Fruit fly (Drosophila melanogaster) whole organism, embryonic: ENCODE results near the gene gcm.

Experiments used
- B-H1 ChIP-seq: fragments of 200-800 bp; sonication (Bioruptor generic); IDR thresholded peaks from 3 replicates; pipeline ENCODE4 v1.3.6; 2022; ENCODE audit warnings: missing biosample characterization, missing genetic modification characterization
- BtbVII ChIP-seq: fragments of 200-800 bp; sonication (Bioruptor generic); optimal IDR thresholded peaks from 3 replicates; lab custom pipeline; 2017; ENCODE audit warnings: missing biosample characterization, mild to moderate bottlenecking, missing genetic modification characterization
- CG11398 ChIP-seq: fragments of 200-800 bp; sonication (Bioruptor generic); optimal IDR thresholded peaks from 2 replicates; lab custom pipeline; 2016; ENCODE audit warnings: missing biosample characterization, missing genetic modification characterization
- CG11695 ChIP-seq: fragments of 200-800 bp; sonication (Bioruptor generic); IDR thresholded peaks from 3 replicates; pipeline ENCODE4 v1.3.6; 2022; ENCODE audit warnings: missing biosample characterization, missing genetic modification characterization
- CG12155 ChIP-seq: fragments of 200-800 bp; sonication (Bioruptor generic); optimal IDR thresholded peaks from 3 replicates; lab custom pipeline; 2016; ENCODE audit warnings: missing biosample characterization, missing genetic modification characterization
- CG15601 ChIP-seq: fragments of 200-800 bp; sonication (Bioruptor generic); optimal IDR thresholded peaks from 3 replicates; lab custom pipeline; 2019; ENCODE audit warnings: missing biosample characterization, mild to moderate bottlenecking, missing genetic modification characterization, moderate library complexity
- CG1647 ChIP-seq: fragments of 200-800 bp; sonication (Bioruptor generic); optimal IDR thresholded peaks from 3 replicates; lab custom pipeline; 2016; ENCODE audit warnings: missing biosample characterization, missing genetic modification characterization
- CG17829 ChIP-seq: fragments of 200-800 bp; optimal IDR thresholded peaks from 2 replicates; lab custom pipeline; 2019; ENCODE audit warnings: missing biosample characterization, mild to moderate bottlenecking, missing genetic modification characterization, moderate library complexity
- CG2678 ChIP-seq: fragments of 200-800 bp; sonication (Bioruptor generic); optimal IDR thresholded peaks from 3 replicates; lab custom pipeline; 2019; ENCODE audit warnings: missing biosample characterization, mild to moderate bottlenecking, missing genetic modification characterization, moderate library complexity
- CG2712 ChIP-seq: fragments of 200-800 bp; optimal IDR thresholded peaks from 3 replicates; lab custom pipeline; 2019; ENCODE audit warnings: missing biosample characterization, mild to moderate bottlenecking, missing genetic modification characterization, moderate library complexity
- CG30020 ChIP-seq: fragments of 200-800 bp; optimal IDR thresholded peaks from 2 replicates; lab custom pipeline; 2019; ENCODE audit warnings: missing biosample characterization, mild to moderate bottlenecking, missing genetic modification characterization, moderate library complexity
- CG31224 ChIP-seq: fragments of 200-800 bp; sonication (Bioruptor generic); IDR thresholded peaks from 2 replicates; pipeline ENCODE4 v1.3.6; 2022; ENCODE audit warnings: missing biosample characterization, missing genetic modification characterization
- CG3847 ChIP-seq: fragments of 200-800 bp; sonication (Bioruptor generic); IDR thresholded peaks from 2 replicates; pipeline ENCODE4 v1.3.6; 2022; ENCODE audit warnings: missing biosample characterization, missing genetic modification characterization
- CG42726 ChIP-seq: fragments of 200-800 bp; sonication (Bioruptor generic); IDR thresholded peaks from 2 replicates; pipeline ENCODE4 v1.3.6; 2022; ENCODE audit warnings: missing biosample characterization, missing genetic modification characterization; ENCODE audit not compliant: partially characterized antibody
- CG7987 ChIP-seq: fragments of 200-800 bp; sonication (Bioruptor generic); optimal IDR thresholded peaks from 2 replicates; lab custom pipeline; 2018; ENCODE audit warnings: missing biosample characterization, mild to moderate bottlenecking, missing genetic modification characterization, moderate library complexity
- D19B ChIP-seq: fragments of 200-800 bp; sonication (Bioruptor generic); optimal IDR thresholded peaks from 2 replicates; lab custom pipeline; 2017; ENCODE audit warnings: missing biosample characterization, mild to moderate bottlenecking, missing genetic modification characterization
- Dbx ChIP-seq: fragments of 200-800 bp; sonication (Bioruptor generic); IDR thresholded peaks from 3 replicates; pipeline ENCODE4 v1.3.6; 2022; ENCODE audit warnings: missing biosample characterization, missing genetic modification characterization
- Dref ChIP-seq: fragments of 200-800 bp; sonication (Bioruptor generic); IDR thresholded peaks from 2 replicates; pipeline ENCODE4 v1.3.6; 2022; ENCODE audit warnings: missing biosample characterization, missing genetic modification characterization
- H15 ChIP-seq: fragments of 200-800 bp; sonication (Bioruptor generic); IDR thresholded peaks from 3 replicates; pipeline ENCODE4 v1.3.6; 2022; ENCODE audit warnings: missing biosample characterization, missing genetic modification characterization
- HLH3B ChIP-seq: fragments of 200-800 bp; sonication (Bioruptor generic); IDR thresholded peaks from 2 replicates; pipeline ENCODE4 v1.3.6; 2022; ENCODE audit warnings: missing biosample characterization, missing genetic modification characterization
- Hey ChIP-seq: fragments of 200-800 bp; sonication (Bioruptor generic); optimal IDR thresholded peaks from 3 replicates; lab custom pipeline; 2018; ENCODE audit warnings: missing biosample characterization, mild to moderate bottlenecking, missing genetic modification characterization
- Hr39 ChIP-seq: fragments of >200 bp; optimal IDR thresholded peaks from 2 replicates; lab custom pipeline; 2017
- Lhr ChIP-seq: fragments of 200-800 bp; sonication (Bioruptor generic); optimal IDR thresholded peaks from 3 replicates; lab custom pipeline; 2017; ENCODE audit warnings: mild to moderate bottlenecking, missing biosample characterization, missing genetic modification reagents, missing genetic modification characterization
- Mrtf ChIP-seq: fragments of 200-800 bp; sonication (Bioruptor generic); IDR thresholded peaks from 3 replicates; pipeline ENCODE4 v1.3.6; 2022; ENCODE audit warnings: missing biosample characterization, missing genetic modification characterization
- Sry-δ ChIP-seq: fragments of 200-800 bp; sonication (Bioruptor generic); optimal IDR thresholded peaks from 2 replicates; lab custom pipeline; 2016; ENCODE audit warnings: missing biosample characterization, missing genetic modification characterization
- Xbp1 ChIP-seq: fragments of 200-800 bp; sonication (Bioruptor generic); optimal IDR thresholded peaks from 3 replicates; lab custom pipeline; 2016; ENCODE audit warnings: missing biosample characterization, mild to moderate bottlenecking, missing genetic modification characterization
- ab ChIP-seq: fragments of 200-800 bp; sonication (Bioruptor generic); optimal IDR thresholded peaks from 2 replicates; lab custom pipeline; 2016; ENCODE audit warnings: missing biosample characterization, missing genetic modification characterization
- abd-A ChIP-seq: fragments of 200-800 bp; sonication (Bioruptor generic); optimal IDR thresholded peaks from 3 replicates; lab custom pipeline; 2019; ENCODE audit warnings: missing biosample characterization, mild to moderate bottlenecking, missing genetic modification characterization, moderate library complexity
- az2 ChIP-seq: fragments of 200-800 bp; sonication (Bioruptor generic); optimal IDR thresholded peaks from 3 replicates; lab custom pipeline; 2016; ENCODE audit warnings: missing biosample characterization, missing genetic modification characterization
- crol ChIP-seq: fragments of 200-800 bp; sonication (Bioruptor generic); IDR thresholded peaks from 2 replicates; pipeline ENCODE4 v1.3.6; 2022; ENCODE audit warnings: missing biosample characterization, missing genetic modification characterization
- dimm ChIP-seq: fragments of 200-800 bp; sonication (Bioruptor generic); IDR thresholded peaks from 2 replicates; pipeline ENCODE4 v1.3.6; 2022; ENCODE audit warnings: missing biosample characterization, missing genetic modification characterization
- dm ChIP-seq: fragments of 200-800 bp; sonication (Bioruptor generic); optimal IDR thresholded peaks from 3 replicates; lab custom pipeline; 2016; ENCODE audit warnings: missing biosample characterization, missing genetic modification characterization
- dmrt99B ChIP-seq: fragments of 200-800 bp; sonication (Bioruptor generic); optimal IDR thresholded peaks from 2 replicates; lab custom pipeline; 2018; ENCODE audit warnings: missing biosample characterization, mild to moderate bottlenecking, missing genetic modification characterization, moderate library complexity
- fd102C ChIP-seq: fragments of 200-800 bp; sonication (Bioruptor generic); optimal IDR thresholded peaks from 2 replicates; lab custom pipeline; 2018; ENCODE audit warnings: missing biosample characterization, mild to moderate bottlenecking, missing genetic modification characterization, moderate library complexity
- gce ChIP-seq: fragments of 200-800 bp; sonication (Bioruptor generic); IDR thresholded peaks from 3 replicates; pipeline ENCODE4 v1.3.6; 2022; ENCODE audit warnings: missing biosample characterization, missing genetic modification characterization
- h ChIP-seq: fragments of >200 bp; optimal IDR thresholded peaks from 2 replicates; lab custom pipeline; 2017
- lov ChIP-seq, 2 experiments: fragments of 200-800 bp in 1 of 2; fragments of >200 bp in 1 of 2; sonication (Bioruptor generic) in 1 of 2; IDR thresholded peaks in 1 of 2; optimal IDR thresholded peaks in 1 of 2; 2 replicates in 1 of 2; 3 replicates in 1 of 2; pipeline versions ENCODE4 v1.3.6 to Lab custom; 2017 to 2022; ENCODE audit warnings: missing biosample characterization in 1 of 2, missing genetic modification characterization in 1 of 2
- nau ChIP-seq: fragments of 200-800 bp; sonication (Bioruptor generic); optimal IDR thresholded peaks from 3 replicates; lab custom pipeline; 2017; ENCODE audit warnings: missing biosample characterization, mild to moderate bottlenecking, missing genetic modification characterization, missing genetic modification reagents
- nom ChIP-seq: fragments of 200-800 bp; sonication (Bioruptor generic); optimal IDR thresholded peaks from 2 replicates; lab custom pipeline; 2017; ENCODE audit warnings: missing biosample characterization, missing genetic modification characterization, mild to moderate bottlenecking, moderate library complexity, missing genetic modification reagents
- pita ChIP-seq: fragments of 200-800 bp; sonication (Bioruptor generic); optimal IDR thresholded peaks from 2 replicates; lab custom pipeline; 2017; ENCODE audit warnings: missing biosample characterization, mild to moderate bottlenecking, missing genetic modification characterization
- sc ChIP-seq, 3 experiments: fragments of >200 bp in 2 of 3; fragments of 200-800 bp in 1 of 3; sonication (Bioruptor generic) in 1 of 3; optimal IDR thresholded peaks; 2 replicates in 2 of 3; 3 replicates in 1 of 3; lab custom pipeline; 2017; ENCODE audit warnings: mild to moderate bottlenecking in 1 of 3, missing biosample characterization in 1 of 3, missing genetic modification characterization in 1 of 3, missing genetic modification reagents in 1 of 3
- schlank ChIP-seq: fragments of 200-800 bp; sonication (Bioruptor generic); optimal IDR thresholded peaks from 2 replicates; lab custom pipeline; 2018; ENCODE audit warnings: missing biosample characterization, mild to moderate bottlenecking, missing genetic modification characterization
- sd ChIP-seq: fragments of 200-800 bp; sonication (Bioruptor generic); optimal IDR thresholded peaks from 3 replicates; lab custom pipeline; 2018; ENCODE audit warnings: missing biosample characterization, mild to moderate bottlenecking, missing genetic modification characterization, moderate library complexity
- slbo ChIP-seq: fragments of 200-800 bp; sonication (Bioruptor generic); IDR thresholded peaks from 2 replicates; pipeline ENCODE4 v1.3.6; 2022; ENCODE audit warnings: missing biosample characterization, missing genetic modification characterization
- slou ChIP-seq: fragments of 200-800 bp; sonication (Bioruptor generic); optimal IDR thresholded peaks from 3 replicates; lab custom pipeline; 2016; ENCODE audit warnings: missing biosample characterization, missing genetic modification characterization
- tna ChIP-seq: fragments of 200-800 bp; sonication (Bioruptor generic); IDR thresholded peaks from 2 replicates; pipeline ENCODE4 v1.3.6; 2022; ENCODE audit warnings: missing biosample characterization, missing genetic modification characterization; ENCODE audit not compliant: partially characterized antibody
- vvl ChIP-seq: fragments of 200-800 bp; sonication (Bioruptor generic); IDR thresholded peaks from 2 replicates; pipeline ENCODE4 v1.3.6; 2022; ENCODE audit warnings: missing biosample characterization, missing genetic modification characterization
- zen2 ChIP-seq: fragments of 200-800 bp; sonication (Bioruptor generic); IDR thresholded peaks from 3 replicates; pipeline ENCODE4 v1.3.6; 2022; ENCODE audit warnings: missing biosample characterization, missing genetic modification characterization; ENCODE audit not compliant: partially characterized antibody
- zfh1 ChIP-seq: fragments of 200-800 bp; sonication (Bioruptor generic); IDR thresholded peaks from 3 replicates; pipeline ENCODE4 v1.3.6; 2022; ENCODE audit warnings: missing biosample characterization, missing genetic modification characterization

gcm gene

dm6 chr2L:9613006-9613690 lies 31.6 kb upstream of the gcm start, which contains the start of gene Trx2 (continued):
- no peak; the same call in 2 of the 3 replicates for TF ChIP-seq B-H1
- no peak for TF ChIP-seq Mrtf (GFP tag; lab: Robert Waterston, UW)
- peak; percentile 84 for TF ChIP-seq CG17829
- no peak for TF ChIP-seq lov (optimal IDR thresholded peaks at IDR 0.05; lab: Kevin White, UChicago)
- peak; percentile 49; the same call in 1 of the 3 replicates for TF ChIP-seq lov (GFP tag; IDR thresholded peaks at IDR 0.05; lab: Robert Waterston, UW)
- TF ChIP-seq pita: peak; percentile 18
- no peak for TF ChIP-seq zfh1
- no peak for TF ChIP-seq sd (tag; lab: Kevin White, UChicago)
- no peak for TF ChIP-seq CG2678 (tag; lab: Kevin White, UChicago)
- no peak for TF ChIP-seq Sry-δ
- peak; percentile 22 for TF ChIP-seq nau (GFP tag; lab: Kevin White, UChicago)
- no peak for TF ChIP-seq CG30020
- TF ChIP-seq Dref (GFP tag; lab: Robert Waterston, UW): peak; percentile 57
- TF ChIP-seq HLH3B: peak; percentile 5; the same call in 1 of the 2 replicates
- TF ChIP-seq sc (optimal IDR thresholded peaks at IDR 0.05; lab: Kevin White, UChicago): no peak
- no peak for TF ChIP-seq sc (GFP tag; optimal IDR thresholded peaks at IDR 0.05; lab: Kevin White, UChicago)
- no peak; the same call in 1 of the 2 replicates for TF ChIP-seq slbo (GFP tag; lab: Robert Waterston, UW)
- TF ChIP-seq H15 (GFP tag; lab: Robert Waterston, UW): no peak
- no peak for TF ChIP-seq slou (GFP tag; lab: Kevin White, UChicago)
- peak; percentile 1 for TF ChIP-seq BtbVII (GFP tag; lab: Kevin White, UChicago)
- TF ChIP-seq Dbx (GFP tag; lab: Robert Waterston, UW): peak; percentile 55; the same call in 2 of the 3 replicates
- no peak for TF ChIP-seq CG11695 (GFP tag; lab: Robert Waterston, UW)
- no peak for TF ChIP-seq ab (GFP tag; lab: Kevin White, UChicago)
- TF ChIP-seq h (lab: Kevin White, UChicago): no peak
- no peak for TF ChIP-seq CG2712 (tag; lab: Kevin White, UChicago)
- TF ChIP-seq nom (GFP tag; lab: Kevin White, UChicago): peak; percentile 71
- peak; percentile 62 for TF ChIP-seq abd-A (tag; lab: Kevin White, UChicago)
- no peak for TF ChIP-seq CG31224 (GFP tag; lab: Robert Waterston, UW)
- TF ChIP-seq CG3847 (GFP tag; lab: Robert Waterston, UW): no peak
- peak; percentile 49; the same call in 1 of the 2 replicates for TF ChIP-seq tna
- TF ChIP-seq CG7987 (GFP tag; lab: Kevin White, UChicago): peak; percentile 46
- peak; percentile 39 for TF ChIP-seq CG11398 (GFP tag; lab: Kevin White, UChicago)
- TF ChIP-seq Hr39: no peak
- no peak for TF ChIP-seq dmrt99B (tag; lab: Kevin White, UChicago)
- TF ChIP-seq Lhr (GFP tag; lab: Kevin White, UChicago): no peak
- TF ChIP-seq dimm (GFP tag; lab: Robert Waterston, UW): no peak
- no peak for TF ChIP-seq Xbp1 (GFP tag; lab: Kevin White, UChicago)
- no peak for TF ChIP-seq crol (GFP tag; lab: Robert Waterston, UW)
- TF ChIP-seq vvl (GFP tag; lab: Robert Waterston, UW): peak; percentile 65; the same call in 1 of the 2 replicates
- no peak for TF ChIP-seq az2 (GFP tag; lab: Kevin White, UChicago)
- TF ChIP-seq CG42726: peak; percentile 61; the same call in 1 of the 2 replicates
- TF ChIP-seq CG15601 (tag; lab: Kevin White, UChicago): no peak
- no peak for TF ChIP-seq zen2 (GFP tag; lab: Robert Waterston, UW)
- TF ChIP-seq gce: no peak; the same call in 2 of the 3 replicates
- TF ChIP-seq schlank: no peak
- no peak for TF ChIP-seq Hey (tag; lab: Kevin White, UChicago)
- TF ChIP-seq D19B (GFP tag; lab: Kevin White, UChicago): no peak
- no peak for TF ChIP-seq CG1647 (GFP tag; lab: Kevin White, UChicago)
- TF ChIP-seq fd102C (GFP tag; lab: Kevin White, UChicago): no peak
- no peak for TF ChIP-seq CG12155 (GFP tag; lab: Kevin White, UChicago)
- TF ChIP-seq dm (GFP tag; lab: Kevin White, UChicago): no peak
